Worm (Caenorhabditis elegans) whole organism, L1 larva: ENCODE measurements around the gene snt-1.

ENCODE experiments used
- C04F5.9 ChIP-seq: sonication (generic microtip); optimal IDR thresholded peaks from 2 replicates; lab custom pipeline; 2016; ENCODE audit warnings: missing genetic modification characterization, missing compliant biosample characterization
- Y116A8C.19 ChIP-seq: sonication (generic microtip); optimal IDR thresholded peaks from 2 replicates; lab custom pipeline; 2016; ENCODE audit warnings: missing compliant biosample characterization, missing genetic modification characterization, borderline replicate concordance
- aha-1 ChIP-seq: fragments of 150-350 bp; optimal IDR thresholded peaks from 2 replicates; lab custom pipeline; 2014; ENCODE audit warnings: missing biosample characterization, missing genetic modification characterization
- aly-2 ChIP-seq: fragments of 150-350 bp; optimal IDR thresholded peaks from 2 replicates; lab custom pipeline; 2014; ENCODE audit warnings: missing biosample characterization, missing genetic modification characterization
- ama-1 ChIP-seq: fragments of 150-350 bp; optimal IDR thresholded peaks from 2 replicates; lab custom pipeline; 2014
- ceh-63 ChIP-seq: fragments of 200-800 bp; sonication (Bioruptor generic); optimal IDR thresholded peaks from 2 replicates; lab custom pipeline; 2018; ENCODE audit warnings: mild to moderate bottlenecking, missing genetic modification characterization, missing compliant biosample characterization
- ceh-90 ChIP-seq: sonication (generic microtip); optimal IDR thresholded peaks from 2 replicates; lab custom pipeline; 2016; ENCODE audit warnings: missing genetic modification characterization, missing compliant biosample characterization
- efl-1 ChIP-seq, 4 experiments: fragments of 150-350 bp; optimal IDR thresholded peaks in 3 of 4; peaks in 1 of 4; 1 replicate in 1 of 4; 2 replicates in 3 of 4; lab custom pipeline; 2014; ENCODE audit warnings: missing biosample characterization in 2 of 4, missing genetic modification characterization in 2 of 4, missing genetic modification reagents in 2 of 4
- efl-3 ChIP-seq: fragments of 200-800 bp; sonication (Bioruptor generic); optimal IDR thresholded peaks from 2 replicates; lab custom pipeline; 2018; ENCODE audit warnings: mild to moderate bottlenecking, missing genetic modification characterization, missing compliant biosample characterization
- egl-13 ChIP-seq: sonication (generic microtip); optimal IDR thresholded peaks from 2 replicates; lab custom pipeline; 2016; ENCODE audit warnings: missing genotype, missing genetic modification reagents, missing genetic modification characterization, missing compliant biosample characterization
- elt-2 ChIP-seq: sonication (generic microtip); optimal IDR thresholded peaks from 2 replicates; lab custom pipeline; 2016; ENCODE audit warnings: missing genetic modification characterization, mild to moderate bottlenecking, inconsistent platforms, missing compliant biosample characterization, missing genetic modification reagents
- elt-3 ChIP-seq, 6 experiments: fragments of 150-350 bp in 1 of 6; sonication (generic microtip); optimal IDR thresholded peaks; 2 replicates each; lab custom pipeline; 2017 to 2018; ENCODE audit warnings: missing biosample characterization in 6 of 6, missing genetic modification characterization in 6 of 6, inconsistent platforms in 1 of 6
- ets-5 ChIP-seq: fragments of 200-800 bp; sonication (Bioruptor generic); IDR thresholded peaks from 2 replicates; pipeline ENCODE4 v1.3.6; 2022; ENCODE audit warnings: missing genetic modification characterization, missing compliant biosample characterization
- fkh-4 ChIP-seq: sonication (generic microtip); optimal IDR thresholded peaks from 2 replicates; lab custom pipeline; 2016; ENCODE audit warnings: missing compliant biosample characterization, missing genetic modification characterization, borderline replicate concordance
- fkh-8 ChIP-seq: sonication (generic microtip); optimal IDR thresholded peaks from 2 replicates; lab custom pipeline; 2016; ENCODE audit warnings: mild to moderate bottlenecking, missing genetic modification characterization, missing compliant biosample characterization
- hpl-2 ChIP-seq: fragments of 150-350 bp; optimal IDR thresholded peaks from 2 replicates; lab custom pipeline; 2014; ENCODE audit warnings: missing biosample characterization, missing genetic modification reagents, missing genetic modification characterization
- jun-1 ChIP-seq: fragments of 150-350 bp; optimal IDR thresholded peaks from 2 replicates; lab custom pipeline; 2014; ENCODE audit warnings: missing biosample characterization, missing genetic modification reagents, missing genetic modification characterization
- lin-13 ChIP-seq: fragments of 150-350 bp; optimal IDR thresholded peaks from 2 replicates; lab custom pipeline; 2014; ENCODE audit warnings: missing biosample characterization, missing genetic modification reagents, missing genetic modification characterization
- lsy-2 ChIP-seq, 2 experiments: fragments of 150-350 bp; optimal IDR thresholded peaks; 2 replicates each; lab custom pipeline; 2014; ENCODE audit warnings: missing biosample characterization in 2 of 2, missing genetic modification characterization in 2 of 2
- mdl-1 ChIP-seq, 2 experiments: fragments of 150-350 bp; optimal IDR thresholded peaks; 2 replicates each; lab custom pipeline; 2014 to 2017; ENCODE audit warnings: missing biosample characterization in 2 of 2, missing genetic modification characterization in 2 of 2, inconsistent platforms in 1 of 2
- mef-2 ChIP-seq: fragments of 150-350 bp; optimal IDR thresholded peaks from 2 replicates; lab custom pipeline; 2014; ENCODE audit warnings: missing biosample characterization, missing genetic modification characterization
- mep-1 ChIP-seq: fragments of 150-350 bp; optimal IDR thresholded peaks from 2 replicates; lab custom pipeline; 2014; ENCODE audit warnings: missing biosample characterization, missing genetic modification characterization
- nhr-11 ChIP-seq: fragments of 150-350 bp; optimal IDR thresholded peaks from 2 replicates; lab custom pipeline; 2014; ENCODE audit warnings: missing biosample characterization, missing genetic modification characterization
- nhr-12 ChIP-seq: sonication (generic microtip); optimal IDR thresholded peaks from 2 replicates; lab custom pipeline; 2017; ENCODE audit warnings: missing biosample characterization, missing genetic modification characterization
- nhr-47 ChIP-seq: sonication (generic microtip); optimal IDR thresholded peaks from 2 replicates; lab custom pipeline; 2016; ENCODE audit warnings: mild to moderate bottlenecking, missing genetic modification characterization, moderate library complexity, missing compliant biosample characterization
- nhr-71 ChIP-seq: sonication (generic microtip); optimal IDR thresholded peaks from 2 replicates; lab custom pipeline; 2016; ENCODE audit warnings: mild to moderate bottlenecking, missing genetic modification characterization, moderate library complexity, missing compliant biosample characterization
- nhr-76 ChIP-seq: sonication (generic microtip); optimal IDR thresholded peaks from 2 replicates; lab custom pipeline; 2017; ENCODE audit warnings: missing biosample characterization, missing genetic modification characterization
- nhr-77 ChIP-seq: fragments of 150-350 bp; optimal IDR thresholded peaks from 2 replicates; lab custom pipeline; 2014; ENCODE audit warnings: missing biosample characterization, missing genetic modification characterization
- pag-3 ChIP-seq: sonication (generic microtip); optimal IDR thresholded peaks from 2 replicates; lab custom pipeline; 2017; ENCODE audit warnings: missing genetic modification characterization, mild to moderate bottlenecking, missing compliant biosample characterization, antibody characterized with exemption, borderline replicate concordance; ENCODE audit not compliant: insufficient read depth
- pax-3 ChIP-seq: fragments of 200-800 bp; sonication (Bioruptor generic); optimal IDR thresholded peaks from 2 replicates; lab custom pipeline; 2018; ENCODE audit warnings: mild to moderate bottlenecking, missing genetic modification characterization, moderate library complexity, missing compliant biosample characterization
- pqm-1 ChIP-seq: sonication (generic microtip); optimal IDR thresholded peaks from 3 replicates; lab custom pipeline; 2017; ENCODE audit warnings: missing biosample characterization, missing genetic modification characterization
- rnt-1 ChIP-seq: sonication (generic microtip); optimal IDR thresholded peaks from 2 replicates; lab custom pipeline; 2016; ENCODE audit warnings: mild to moderate bottlenecking, missing genetic modification characterization, moderate library complexity, missing compliant biosample characterization
- sup-37 ChIP-seq: fragments of 200-800 bp; sonication (Bioruptor generic); optimal IDR thresholded peaks from 2 replicates; lab custom pipeline; 2018; ENCODE audit warnings: mild to moderate bottlenecking, missing genetic modification characterization, missing compliant biosample characterization
- tlp-1 ChIP-seq: fragments of 150-350 bp; optimal IDR thresholded peaks from 2 replicates; lab custom pipeline; 2014; ENCODE audit warnings: missing biosample characterization, missing genetic modification characterization
- zag-1 ChIP-seq: fragments of 150-350 bp; optimal IDR thresholded peaks from 2 replicates; lab custom pipeline; 2014; ENCODE audit warnings: missing biosample characterization, missing genetic modification characterization
- ztf-11 ChIP-seq, 2 experiments: sonication (generic microtip); optimal IDR thresholded peaks; 2 replicates each; lab custom pipeline; 2016 to 2017; ENCODE audit warnings: missing genetic modification characterization in 2 of 2, missing biosample characterization in 1 of 2, missing compliant biosample characterization in 1 of 2

snt-1 gene

DNA sequence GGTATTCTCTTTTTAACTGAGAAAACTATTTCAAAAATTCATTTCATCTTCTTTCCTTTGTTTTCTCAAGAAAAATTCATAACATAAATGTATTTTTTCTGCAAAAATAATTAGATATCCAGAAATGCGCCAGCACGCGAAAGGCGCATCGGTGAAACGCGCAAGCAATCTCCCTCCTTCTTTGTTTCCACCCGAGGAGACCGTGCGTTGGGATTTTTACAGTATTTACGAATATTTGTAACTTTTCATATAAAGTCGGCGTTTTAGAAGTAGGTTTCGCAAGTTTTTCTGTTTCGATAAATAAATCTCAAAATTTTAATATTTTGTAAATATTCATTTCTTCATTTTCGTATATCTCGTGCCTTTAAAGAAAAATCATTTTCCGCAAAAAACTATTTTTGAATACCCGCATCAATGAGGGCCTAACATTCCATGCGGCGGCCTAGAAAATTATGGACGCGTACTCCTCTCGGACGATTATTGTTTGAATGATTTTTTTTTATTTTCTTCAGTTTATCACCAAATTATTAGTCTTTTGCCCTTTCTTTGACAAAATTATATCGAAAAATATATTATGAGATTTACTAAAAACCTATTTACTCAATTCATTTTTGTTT lies 34.2 kb upstream of the snt-1 start, which contains the start of gene ssup-72 (continued):
- TF ChIP-seq nhr-11 (tag; lab: Kevin White, UChicago) (no peak), efl-1 (optimal IDR thresholded peaks at IDR 0.05; lab: Kevin White, UChicago) (peak; percentile 27 to 87), efl-1 (GFP tag; optimal IDR thresholded peaks at IDR 0.05 in 1 of 2; lab: Kevin White, UChicago) (peak; percentile 87 to 98), pax-3 (peak; percentile 85), lsy-2 (tag; optimal IDR thresholded peaks at IDR 0.05; lab: Kevin White, UChicago) (peak; percentile 77 to 79), nhr-76 (tag; lab: Kevin White, UChicago) (no peak), aly-2 (tag; lab: Kevin White, UChicago) (peak; percentile 4), mef-2 (tag; lab: Kevin White, UChicago) (no peak), nhr-12 (tag; lab: Kevin White, UChicago) (no peak), aha-1 (tag; lab: Kevin White, UChicago) (no peak), lin-13 (GFP tag; lab: Kevin White, UChicago) (peak; percentile 52), ceh-63 (GFP tag; lab: Kevin White, UChicago) (no peak), fkh-8 (peak; percentile 74), hpl-2 (GFP tag; lab: Kevin White, UChicago) (no peak), tlp-1 (no peak), fkh-4 (tag; lab: Kevin White, UChicago) (peak; percentile 86), mep-1 (tag; lab: Kevin White, UChicago) (peak; percentile 84), mdl-1 (tag; optimal IDR thresholded peaks at IDR 0.05; lab: Kevin White, UChicago) (peak in 1 of 2 experiments; percentile 29), ceh-90 (tag; lab: Kevin White, UChicago) (peak; percentile 86), ama-1 (lab: Kevin White, UChicago) (no peak), C04F5.9 (tag; lab: Kevin White, UChicago) (peak; percentile 54), efl-3 (peak; percentile 6), zag-1 (tag; lab: Kevin White, UChicago) (no peak), Y116A8C.19 (tag; lab: Kevin White, UChicago) (peak; percentile 67), elt-3 (tag; optimal IDR thresholded peaks at IDR 0.05; lab: Kevin White, UChicago) (peak in 2 of 6 experiments; percentile 32 to 47), nhr-47 (tag; lab: Kevin White, UChicago) (peak; percentile 86), ztf-11 (tag; optimal IDR thresholded peaks at IDR 0.05; lab: Kevin White, UChicago) (peak in 1 of 2 experiments; percentile 88), sup-37 (GFP tag; lab: Kevin White, UChicago) (peak; percentile 45), jun-1 (tag; lab: Kevin White, UChicago) (no peak), nhr-77 (tag; lab: Kevin White, UChicago) (peak; percentile 15), rnt-1 (tag; lab: Kevin White, UChicago) (peak; percentile 96), ets-5 (GFP tag; lab: Robert Waterston, UW) (no peak), egl-13 (tag; lab: Kevin White, UChicago) (peak; percentile 86)
- TF ChIP-seq, all 84 proteins: peak for 50

DNA sequence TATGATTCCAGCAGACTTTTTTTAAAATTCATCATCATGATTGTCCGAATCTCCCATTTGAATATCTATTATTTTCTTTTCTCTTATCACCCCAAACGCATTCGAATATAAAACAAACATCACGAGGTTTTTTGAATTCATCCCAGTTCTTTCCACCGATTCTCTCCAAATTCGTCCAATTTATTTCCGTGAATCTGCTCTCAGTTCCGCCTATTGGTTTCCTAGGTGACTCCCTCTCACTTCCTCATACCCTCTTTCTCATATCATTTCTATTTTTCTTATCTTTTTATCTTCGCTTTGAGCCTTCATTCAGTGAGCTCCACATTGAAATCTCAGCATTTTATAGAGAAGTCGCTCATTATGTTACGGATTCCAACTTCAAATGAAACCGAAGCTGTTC lies 31.7 kb upstream of the snt-1 start, which contains the start of gene T13C2.7:
T13C2.7 (plus strand) TSS at position 301 of the 400 bp plus-strand sequence.
- TF ChIP-seq nhr-71 (tag; lab: Kevin White, UChicago), result peak; percentile 14
- TF ChIP-seq fkh-8, result peak; percentile 76
- no peak for TF ChIP-seq nhr-12 (tag; lab: Kevin White, UChicago)
- no peak for TF ChIP-seq efl-1 (optimal IDR thresholded peaks at IDR 0.05; lab: Kevin White, UChicago)
- TF ChIP-seq efl-1 (GFP tag; optimal IDR thresholded peaks at IDR 0.05 in 1 of 2; lab: Kevin White, UChicago), result peak in 1 of 2 experiments; percentile 24

ce11 chrII:6781231-6781630 lies 29.5 kb upstream of the snt-1 start:
- TF ChIP-seq pqm-1 (tag; lab: Kevin White, UChicago) (peak; percentile 64), elt-2 (tag; lab: Kevin White, UChicago) (peak; percentile 81), pag-3 (tag; lab: Kevin White, UChicago) (no peak)
